Worm (Caenorhabditis elegans): ENCODE data around the gene R01E6.2.

DNA sequence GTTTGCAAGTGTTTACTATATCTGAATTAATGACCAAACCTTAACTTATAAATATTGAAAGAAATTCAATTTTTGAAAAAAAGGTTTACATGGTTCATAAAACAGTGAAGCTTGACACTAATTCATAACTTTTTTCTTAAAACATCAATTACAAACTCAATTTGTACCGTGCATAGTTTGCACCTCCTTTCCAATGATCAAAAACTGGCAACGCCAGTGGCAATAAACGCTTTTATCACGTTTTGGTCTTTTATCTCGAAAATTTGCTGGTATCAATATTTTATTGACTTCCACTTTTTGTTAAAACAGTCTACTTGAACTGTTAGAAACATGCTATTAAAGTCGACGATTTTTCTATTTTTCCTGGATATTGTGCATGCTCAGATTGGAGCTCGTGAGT is 12.1 kb upstream of the R01E6.2 start, which contains the start of gene F54B11.11:
- TF ChIP-seq nhr-90 (tag; optimal IDR thresholded peaks at IDR 0.05) (no peak), lin-40 (tag; optimal IDR thresholded peaks at IDR 0.05) (no peak), F33H1.4 (GFP tag; IDR thresholded peaks at IDR 0.05) (no peak), mes-4 (tag; optimal IDR thresholded peaks at IDR 0.05) (no peak), F55B11.4 (tag; optimal IDR thresholded peaks at IDR 0.05; ENCODE audit: borderline replicate concordance, insufficient read depth) (no peak), ztf-26 (tag; optimal IDR thresholded peaks at IDR 0.05) (no peak), F39B2.1 (GFP tag; IDR thresholded peaks at IDR 0.05) (no peak), attf-3 (GFP tag; conservative IDR thresholded peaks at IDR 0.05) (no peak)
